Fruit fly (Drosophila melanogaster): ENCODE measurements around the gene DAAM.

The DAAM gene

dm6 chrX:1248735-1249134 is 73.4 kb downstream of the DAAM start:
- no peak for TF ChIP-seq lola (GFP tag; optimal IDR thresholded peaks at IDR 0.05)
- TF ChIP-seq sv (GFP tag; optimal IDR thresholded peaks at IDR 0.05), result no peak
- TF ChIP-seq h (GFP tag; optimal IDR thresholded peaks at IDR 0.05), result peak; percentile 81
- TF ChIP-seq Sp1 (GFP tag; optimal IDR thresholded peaks at IDR 0.05), result peak; percentile 70
- TF ChIP-seq Myc (optimal IDR thresholded peaks at IDR 0.05), result no peak
- peak; percentile 71 for TF ChIP-seq dmrt93B (GFP tag; optimal IDR thresholded peaks at IDR 0.05)
- no peak for TF ChIP-seq Abd-B (GFP tag; optimal IDR thresholded peaks at IDR 0.05)
- TF ChIP-seq sage (GFP tag; optimal IDR thresholded peaks at IDR 0.05), result peak; percentile 47
- peak; percentile 17 for TF ChIP-seq CG32264 (GFP tag; optimal IDR thresholded peaks at IDR 0.05)
- no peak for TF ChIP-seq pan (optimal IDR thresholded peaks at IDR 0.05)
- TF ChIP-seq rgr (GFP tag; optimal IDR thresholded peaks at IDR 0.05), result peak; percentile 73
- TF ChIP-seq Dif (GFP tag; optimal IDR thresholded peaks at IDR 0.05; ENCODE audit: partially characterized antibody), result no peak
- TF ChIP-seq Rel (GFP tag; optimal IDR thresholded peaks at IDR 0.05), result peak; percentile 24
- TF ChIP-seq Rel (tag; optimal IDR thresholded peaks at IDR 0.05), result peak; percentile 92
- TF ChIP-seq foxo (GFP tag; optimal IDR thresholded peaks at IDR 0.05), result peak in 1 of 2 experiments; percentile 79
- TF ChIP-seq Dfd (GFP tag; optimal IDR thresholded peaks at IDR 0.05), result no peak
- peak; percentile 42 for TF ChIP-seq brk (GFP tag; optimal IDR thresholded peaks at IDR 0.05)
- no peak for TF ChIP-seq Mio (GFP tag; optimal IDR thresholded peaks at IDR 0.05)
- TF ChIP-seq Hr83 (GFP tag; optimal IDR thresholded peaks at IDR 0.05; ENCODE audit: poor library complexity, severe bottlenecking), result no peak
- no peak for TF ChIP-seq dsf (GFP tag; optimal IDR thresholded peaks at IDR 0.05; ENCODE audit: borderline replicate concordance)
- TF ChIP-seq Hr78 (GFP tag; optimal IDR thresholded peaks at IDR 0.05), result no peak
- peak; percentile 3 for TF ChIP-seq CG9705 (GFP tag; optimal IDR thresholded peaks at IDR 0.05)
- TF ChIP-seq dl (GFP tag; optimal IDR thresholded peaks at IDR 0.05; ENCODE audit: insufficient read depth in 1 of 2, partially characterized antibody in 2 of 2), result no peak
- TF ChIP-seq Vsx2 (GFP tag; optimal IDR thresholded peaks at IDR 0.05; ENCODE audit: partially characterized antibody), result no peak
- TF ChIP-seq woc (GFP tag; optimal IDR thresholded peaks at IDR 0.05), result peak; percentile 81
- peak; percentile 75 for TF ChIP-seq br (GFP tag; optimal IDR thresholded peaks at IDR 0.05)
- TF ChIP-seq jim (GFP tag; optimal IDR thresholded peaks at IDR 0.05), result no peak
- TF ChIP-seq CrebA (GFP tag; optimal IDR thresholded peaks at IDR 0.05; ENCODE audit: borderline replicate concordance), result no peak
- peak; percentile 89 for TF ChIP-seq fru (GFP tag; optimal IDR thresholded peaks at IDR 0.05)
- TF ChIP-seq OdsH (GFP tag; optimal IDR thresholded peaks at IDR 0.05), result peak; percentile 71
- peak; percentile 76 for TF ChIP-seq psq (GFP tag; optimal IDR thresholded peaks at IDR 0.05)
- TF ChIP-seq usp (GFP tag; optimal IDR thresholded peaks at IDR 0.05), result no peak
- no peak for TF ChIP-seq tai (GFP tag; optimal IDR thresholded peaks at IDR 0.05)
- peak; percentile 46 for TF ChIP-seq Jra (GFP tag; optimal IDR thresholded peaks at IDR 0.05)
- TF ChIP-seq ey (GFP tag; optimal IDR thresholded peaks at IDR 0.05), result peak; percentile 82
- TF ChIP-seq N (GFP tag; optimal IDR thresholded peaks at IDR 0.05), result no peak
- peak; percentile 79 for TF ChIP-seq HLH106 (tag; optimal IDR thresholded peaks at IDR 0.05)
- no peak for TF ChIP-seq GATAd (GFP tag; optimal IDR thresholded peaks at IDR 0.05)
- peak; percentile 74 for TF ChIP-seq Hnf4 (GFP tag; optimal IDR thresholded peaks at IDR 0.05)

- TF ChIP-seq sage (GFP tag; optimal IDR thresholded peaks at IDR 0.05) (no peak), ey (GFP tag; optimal IDR thresholded peaks at IDR 0.05) (no peak), HLH106 (tag; optimal IDR thresholded peaks at IDR 0.05) (no peak), GATAd (GFP tag; optimal IDR thresholded peaks at IDR 0.05) (no peak), Dfd (GFP tag; optimal IDR thresholded peaks at IDR 0.05) (no peak), dmrt93B (GFP tag; optimal IDR thresholded peaks at IDR 0.05) (no peak), CrebA (GFP tag; optimal IDR thresholded peaks at IDR 0.05; ENCODE audit: borderline replicate concordance) (no peak), Hr83 (GFP tag; optimal IDR thresholded peaks at IDR 0.05; ENCODE audit: poor library complexity, severe bottlenecking) (no peak), Myc (optimal IDR thresholded peaks at IDR 0.05) (no peak), N (GFP tag; optimal IDR thresholded peaks at IDR 0.05) (no peak)
Observed at dm6 chrX:1242049-1242448, 80.1 kb downstream of the DAAM start.

- TF ChIP-seq Jra (GFP tag; optimal IDR thresholded peaks at IDR 0.05), result peak; percentile 35
- peak; percentile 14 for TF ChIP-seq h (GFP tag; optimal IDR thresholded peaks at IDR 0.05)
- TF ChIP-seq Hnf4 (GFP tag; optimal IDR thresholded peaks at IDR 0.05), result no peak
- peak in 1 of 2 experiments; percentile 34 for TF ChIP-seq foxo (GFP tag; optimal IDR thresholded peaks at IDR 0.05)
- peak; percentile 25 for TF ChIP-seq HLH106 (tag; optimal IDR thresholded peaks at IDR 0.05)
- peak; percentile 16 for TF ChIP-seq Sp1 (GFP tag; optimal IDR thresholded peaks at IDR 0.05)
- TF ChIP-seq psq (GFP tag; optimal IDR thresholded peaks at IDR 0.05), result peak; percentile 4
- TF ChIP-seq dl (GFP tag; optimal IDR thresholded peaks at IDR 0.05; ENCODE audit: insufficient read depth in 1 of 2, partially characterized antibody in 2 of 2), result no peak
- TF ChIP-seq fru (GFP tag; optimal IDR thresholded peaks at IDR 0.05), result peak; percentile 13
Observed at dm6 chrX:1239832-1240231, 82.3 kb downstream of the DAAM start, which contains the start of gene CG11403. CG11403 (minus strand) TSS chrX:1239884.
